Worm (Caenorhabditis elegans) whole organism, midembryonic: ENCODE results near the gene ccpp-6.

ENCODE experiments used
- T22C8.4 ChIP-seq: fragments of 200-800 bp; sonication (Bioruptor generic); IDR thresholded peaks from 2 replicates; pipeline ENCODE4 v1.3.6; 2022; ENCODE audit warnings: missing genetic modification characterization, missing compliant biosample characterization
- cog-1 ChIP-seq: sonication (generic microtip); optimal IDR thresholded peaks from 2 replicates; lab custom pipeline; 2016; ENCODE audit warnings: missing genetic modification characterization, missing compliant biosample characterization
- flt-1 ChIP-seq: fragments of 200-800 bp; sonication (Bioruptor generic); IDR thresholded peaks from 2 replicates; pipeline ENCODE4 v1.3.6; 2022; ENCODE audit warnings: missing genetic modification characterization, missing compliant biosample characterization
- klf-2 ChIP-seq: fragments of 200-800 bp; sonication (Bioruptor generic); conservative IDR thresholded peaks from 2 replicates; pipeline ENCODE4 v1.3.6; 2022; ENCODE audit warnings: missing genetic modification reagents, missing genetic modification characterization, missing compliant biosample characterization
- med-1 ChIP-seq: sonication (generic microtip); optimal IDR thresholded peaks from 2 replicates; lab custom pipeline; 2017; ENCODE audit warnings: missing genetic modification characterization, mild to moderate bottlenecking, missing compliant biosample characterization, antibody characterized with exemption, missing genetic modification reagents; ENCODE audit not compliant: insufficient read depth
- ref-1 ChIP-seq: fragments of 200-800 bp; sonication (Bioruptor generic); conservative IDR thresholded peaks from 2 replicates; pipeline ENCODE4 v1.3.6; 2022; ENCODE audit warnings: missing genetic modification reagents, missing genetic modification characterization, missing compliant biosample characterization
- tab-1 ChIP-seq: fragments of 200-800 bp; sonication (Bioruptor generic); IDR thresholded peaks from 2 replicates; pipeline ENCODE4 v1.3.6; 2022; ENCODE audit warnings: missing genetic modification characterization, missing compliant biosample characterization
- ztf-23 ChIP-seq: fragments of 200-800 bp; sonication (Bioruptor generic); IDR thresholded peaks from 2 replicates; pipeline ENCODE4 v1.3.6; 2022; ENCODE audit warnings: missing genetic modification reagents, missing genetic modification characterization, missing compliant biosample characterization
- ztf-29 ChIP-seq: fragments of 200-800 bp; sonication (Bioruptor generic); IDR thresholded peaks from 2 replicates; pipeline ENCODE4 v1.3.6; 2022; ENCODE audit warnings: missing genetic modification reagents, missing genetic modification characterization, missing compliant biosample characterization

ccpp-6 gene

DNA sequence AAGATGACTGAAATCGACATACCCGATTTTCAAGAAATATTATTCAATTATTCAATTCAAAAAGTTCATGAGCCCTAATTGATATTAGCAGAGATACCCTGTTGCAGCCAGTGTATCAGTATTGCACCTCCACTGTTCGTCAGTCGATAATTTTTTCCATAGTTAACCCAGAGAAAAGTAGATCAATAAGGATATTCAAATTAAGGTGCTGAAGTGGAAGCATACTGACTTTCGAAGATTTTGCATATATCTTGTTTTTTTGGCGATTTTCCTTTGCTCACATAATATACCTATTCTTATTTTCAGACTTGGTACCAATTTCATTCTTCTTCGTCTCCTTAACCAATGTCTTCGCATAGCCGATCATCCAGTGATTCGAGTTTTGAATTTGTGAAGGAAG lies 31.8 kb upstream of the ccpp-6 start, which contains the start of gene EEED8.15:
Gene EEED8.15 (plus strand): TSS at position 301 of the 400 bp plus-strand sequence.
- TF ChIP-seq flt-1 = no peak
- no peak for TF ChIP-seq med-1 (GFP tag; lab: Kevin White, UChicago)
- TF ChIP-seq ztf-23 (GFP tag; lab: Robert Waterston, UW) = no peak
- TF ChIP-seq T22C8.4 (GFP tag; lab: Robert Waterston, UW) = no peak
- no peak for TF ChIP-seq ref-1
- TF ChIP-seq klf-2 (GFP tag; lab: Robert Waterston, UW) = no peak
- TF ChIP-seq cog-1 = no peak
- no peak for TF ChIP-seq ztf-29 (GFP tag; lab: Robert Waterston, UW)
- TF ChIP-seq tab-1 (GFP tag; lab: Robert Waterston, UW) = no peak

DNA sequence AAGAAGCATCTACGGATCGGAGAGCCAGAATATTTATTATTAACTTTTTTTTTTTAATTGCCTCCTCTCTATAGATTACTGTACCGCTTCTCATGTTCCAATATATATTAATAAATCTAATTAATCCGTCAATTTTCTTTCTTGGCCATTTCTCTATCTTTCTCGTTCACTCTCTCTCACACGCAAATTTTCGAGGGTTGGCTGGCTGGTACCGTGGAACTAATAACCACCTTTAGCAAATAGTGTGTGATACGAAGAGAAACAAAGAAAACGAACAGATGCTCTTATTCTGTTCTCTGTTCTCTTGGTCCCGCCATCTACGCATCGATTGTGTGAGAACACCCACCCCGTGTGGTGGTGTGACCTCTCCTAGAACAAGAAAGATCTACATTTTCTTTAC lies 31.2 kb upstream of the ccpp-6 start:
- TF ChIP-seq tab-1 (GFP tag; lab: Robert Waterston, UW) = no peak
- 0 out of 2 replicates have a peak, but pooled peaks have one; percentile 36 for TF ChIP-seq flt-1
- TF ChIP-seq cog-1 = no peak
- TF ChIP-seq ref-1 = no peak
- TF ChIP-seq T22C8.4 (GFP tag; lab: Robert Waterston, UW) = no peak
- no peak for TF ChIP-seq ztf-23 (GFP tag; lab: Robert Waterston, UW)

- TF ChIP-seq flt-1 = no peak
- no peak for TF ChIP-seq cog-1
- TF ChIP-seq T22C8.4 (GFP tag; lab: Robert Waterston, UW) = no peak
- no peak for TF ChIP-seq ztf-23 (GFP tag; lab: Robert Waterston, UW)
- TF ChIP-seq klf-2 (GFP tag; lab: Robert Waterston, UW) = no peak
- no peak for TF ChIP-seq med-1 (GFP tag; lab: Kevin White, UChicago)
- no peak for TF ChIP-seq ref-1
- no peak for TF ChIP-seq ztf-29 (GFP tag; lab: Robert Waterston, UW)
- TF ChIP-seq tab-1 (GFP tag; lab: Robert Waterston, UW) = no peak
Measured at ce11 chrII:5417905-5418304, 30.8 kb upstream of the ccpp-6 start.

DNA sequence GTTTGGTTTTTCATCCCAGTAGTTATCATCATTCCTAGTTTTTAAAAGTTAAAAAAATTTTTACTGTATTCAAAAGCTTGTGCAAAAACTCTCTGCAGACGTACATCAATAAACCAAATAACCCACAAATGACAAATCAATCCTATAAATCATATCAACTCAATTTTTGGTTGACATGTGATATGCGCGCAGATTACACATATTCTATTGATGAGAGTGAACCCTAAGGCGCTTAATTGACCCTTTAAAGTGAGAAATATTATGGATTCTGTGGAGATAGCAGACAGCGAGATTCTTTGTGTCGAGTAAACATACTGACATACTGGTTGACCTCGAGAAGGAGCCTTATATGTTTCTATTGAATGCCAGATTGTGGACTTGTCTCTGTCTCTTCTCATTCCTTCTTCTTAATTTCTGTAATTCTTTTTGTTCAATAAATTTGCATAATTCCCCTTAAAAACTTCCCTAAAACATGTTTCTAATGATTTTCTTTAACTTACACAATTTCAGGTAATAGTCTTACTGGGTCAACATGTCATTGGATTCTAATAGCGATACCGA lies 29.2 kb upstream of the ccpp-6 start, which contains the start of gene EEED8.2:
Gene EEED8.2 (plus strand): TSS at position 511 of the 561 bp plus-strand sequence.
- TF ChIP-seq ref-1 (no peak), cog-1 (peak; percentile 11), ztf-23 (GFP tag; lab: Robert Waterston, UW) (no peak), klf-2 (GFP tag; lab: Robert Waterston, UW) (no peak)

ce11 chrII:5414040-5414439 lies 26.9 kb upstream of the ccpp-6 start, which contains the start of the genes EEED8.14 and EEED8.3:
Gene EEED8.14 (minus strand): TSS chrII:5414052.
Gene EEED8.3 (plus strand): TSS chrII:5414276.
- TF ChIP-seq klf-2 (GFP tag; lab: Robert Waterston, UW) (no peak), ref-1 (no peak), ztf-29 (GFP tag; lab: Robert Waterston, UW) (no peak)

DNA sequence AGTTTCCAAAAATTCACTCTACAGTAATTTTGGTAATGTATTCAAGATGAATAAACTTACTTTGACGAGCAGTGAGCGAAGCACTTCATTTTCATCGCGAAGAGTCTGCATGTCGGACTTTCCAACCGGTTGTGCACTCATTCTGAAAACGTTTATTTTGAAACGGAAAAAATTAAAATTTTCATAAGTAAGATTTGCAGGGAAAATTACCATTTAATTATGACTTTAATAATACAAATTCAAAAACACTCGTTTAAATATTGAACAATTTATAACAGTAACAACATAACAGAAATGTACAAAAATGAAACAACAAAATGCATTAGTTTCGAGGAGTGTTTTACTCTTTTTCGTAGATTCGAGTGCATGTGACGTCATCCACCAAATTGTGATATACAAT lies 25.4 kb upstream of the ccpp-6 start, which contains the start of the genes EEED8.13 and EEED8.18:
Gene EEED8.13 (minus strand): TSS at position 101 of the 400 bp plus-strand sequence.
Gene EEED8.18 (minus strand): TSS at position 144 of the 400 bp plus-strand sequence.
- TF ChIP-seq ztf-23 (GFP tag; lab: Robert Waterston, UW) = no peak

DNA sequence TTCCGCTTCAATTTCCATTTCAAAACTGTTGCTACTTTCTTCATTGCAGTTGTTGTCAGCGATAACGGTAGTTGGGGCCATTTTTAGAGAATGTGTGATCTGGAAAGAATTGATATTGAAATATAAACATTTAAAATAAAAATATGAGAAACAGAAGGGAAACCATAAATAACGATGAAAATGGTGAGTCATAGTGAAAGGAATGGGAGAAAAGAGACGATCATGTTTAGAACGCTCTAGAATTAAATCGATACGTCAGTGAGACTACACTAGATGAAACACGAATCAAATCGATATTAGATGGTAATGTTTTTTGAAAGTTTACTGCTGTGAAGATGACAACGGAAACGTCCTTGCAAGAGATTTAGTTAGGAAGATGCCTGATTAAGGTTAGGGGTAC lies 21.8 kb upstream of the ccpp-6 start, which contains the start of the genes EEED8.12 and EEED8.4:
Gene EEED8.12 (minus strand): TSS at position 101 of the 400 bp plus-strand sequence.
Gene EEED8.4 (plus strand): TSS at position 396 of the 400 bp plus-strand sequence.
- TF ChIP-seq T22C8.4 (GFP tag; lab: Robert Waterston, UW) (no peak), ref-1 (no peak), cog-1 (no peak), med-1 (GFP tag; lab: Kevin White, UChicago) (no peak), klf-2 (GFP tag; lab: Robert Waterston, UW) (no peak), ztf-29 (GFP tag; lab: Robert Waterston, UW) (no peak), tab-1 (GFP tag; lab: Robert Waterston, UW) (no peak)

ce11 chrII:5407548-5407947 lies 20.4 kb upstream of the ccpp-6 start, which contains the start of gene clec-141:
Gene clec-141 (minus strand): TSS chrII:5407648.
- TF ChIP-seq ztf-29 (GFP tag; lab: Robert Waterston, UW) (no peak), ref-1 (no peak), T22C8.4 (GFP tag; lab: Robert Waterston, UW) (no peak), ztf-23 (GFP tag; lab: Robert Waterston, UW) (no peak)

DNA sequence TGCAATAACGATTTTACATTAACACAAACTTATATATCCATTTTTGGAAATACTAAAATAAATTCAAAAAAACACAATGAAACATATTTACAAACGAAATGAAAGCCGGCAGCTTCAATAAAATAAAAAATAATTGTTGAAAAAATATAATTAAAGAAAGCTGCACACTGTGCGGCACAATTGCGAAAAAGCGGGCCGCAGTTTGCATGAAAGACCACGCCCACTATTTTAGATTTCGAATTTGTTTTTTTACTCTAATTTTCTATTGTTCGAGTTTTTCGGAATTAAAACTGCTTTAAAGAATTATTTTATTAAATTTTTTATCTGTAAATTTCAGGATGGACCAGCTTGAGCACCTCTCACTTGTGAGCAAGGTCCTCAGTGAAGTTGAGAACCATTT lies 12.1 kb upstream of the ccpp-6 start, which contains the start of gene mog-5:
Gene mog-5 (plus strand): TSS at position 338 of the 400 bp plus-strand sequence.
- peak; percentile 87 for TF ChIP-seq ztf-29 (GFP tag; lab: Robert Waterston, UW)
- TF ChIP-seq ref-1 = no peak
- TF ChIP-seq flt-1 = 0 out of 2 replicates have a peak, but pooled peaks have one; percentile 29
- TF ChIP-seq med-1 (GFP tag; lab: Kevin White, UChicago) = peak; percentile 64
- no peak for TF ChIP-seq T22C8.4 (GFP tag; lab: Robert Waterston, UW)
- TF ChIP-seq tab-1 (GFP tag; lab: Robert Waterston, UW) = 0 out of 2 replicates have a peak, but pooled peaks have one; percentile 58
- peak; percentile 8 for TF ChIP-seq cog-1
- TF ChIP-seq ztf-23 (GFP tag; lab: Robert Waterston, UW) = peak; percentile 68; the same call in 1 of the 2 replicates
- TF ChIP-seq klf-2 (GFP tag; lab: Robert Waterston, UW) = no peak; the same call in 1 of the 2 replicates

ce11 chrII:5398779-5399178 lies 11.7 kb upstream of the ccpp-6 start, which contains the start of gene fbxl-3:
Gene fbxl-3 (minus strand): TSS chrII:5398902.
- TF ChIP-seq ztf-23 (GFP tag; lab: Robert Waterston, UW) = no peak
- TF ChIP-seq ztf-29 (GFP tag; lab: Robert Waterston, UW) = no peak
- TF ChIP-seq ref-1 = no peak
- no peak for TF ChIP-seq klf-2 (GFP tag; lab: Robert Waterston, UW)
- no peak for TF ChIP-seq med-1 (GFP tag; lab: Kevin White, UChicago)
- no peak for TF ChIP-seq flt-1
- TF ChIP-seq cog-1 = no peak
- TF ChIP-seq T22C8.4 (GFP tag; lab: Robert Waterston, UW) = no peak
- no peak for TF ChIP-seq tab-1 (GFP tag; lab: Robert Waterston, UW)
